Fruit fly (Drosophila melanogaster) whole organism, pupa: Measurements from ENCODE around the gene Ada.

Experiments used
- CG10348 ChIP-seq: fragments of 200-800 bp; sonication (Bioruptor generic); IDR thresholded peaks from 2 replicates; pipeline ENCODE4 v1.3.6; 2022; ENCODE audit warnings: missing biosample characterization, missing genetic modification characterization
- CG12605 ChIP-seq: fragments of 200-800 bp; sonication (Bioruptor generic); IDR thresholded peaks from 2 replicates; pipeline ENCODE4 v1.3.6; 2022; ENCODE audit warnings: missing biosample characterization, missing genetic modification characterization
- CG13204 ChIP-seq: fragments of 200-800 bp; sonication (Bioruptor generic); optimal IDR thresholded peaks from 2 replicates; lab custom pipeline; 2018; ENCODE audit warnings: missing biosample characterization, mild to moderate bottlenecking, missing genetic modification characterization, moderate library complexity
- CG14655 ChIP-seq: fragments of 200-800 bp; sonication (Bioruptor generic); optimal IDR thresholded peaks from 3 replicates; lab custom pipeline; 2017; ENCODE audit warnings: mild to moderate bottlenecking, missing biosample characterization, missing genetic modification reagents, missing genetic modification characterization
- CG15710 ChIP-seq: fragments of 200-800 bp; sonication (Bioruptor generic); optimal IDR thresholded peaks from 2 replicates; lab custom pipeline; 2018; ENCODE audit warnings: missing biosample characterization, mild to moderate bottlenecking, missing genetic modification characterization, moderate library complexity
- CG17806 ChIP-seq: fragments of 200-800 bp; sonication (Bioruptor generic); optimal IDR thresholded peaks from 2 replicates; lab custom pipeline; 2018; ENCODE audit warnings: missing biosample characterization, mild to moderate bottlenecking, missing genetic modification characterization, moderate library complexity
- CG32121 ChIP-seq: fragments of 200-800 bp; sonication (Bioruptor generic); IDR thresholded peaks from 2 replicates; pipeline ENCODE4 v1.3.6; 2022; ENCODE audit warnings: missing biosample characterization, missing genetic modification characterization
- CG34367 ChIP-seq: fragments of 200-800 bp; sonication (Bioruptor generic); optimal IDR thresholded peaks from 2 replicates; lab custom pipeline; 2018; ENCODE audit warnings: missing biosample characterization, mild to moderate bottlenecking, missing genetic modification characterization
- CG4496 ChIP-seq: fragments of 200-800 bp; sonication (Bioruptor generic); IDR thresholded peaks from 3 replicates; pipeline ENCODE4 v1.3.6; 2022; ENCODE audit warnings: missing biosample characterization, missing genetic modification characterization
- CG8159 ChIP-seq: fragments of 200-800 bp; sonication (Bioruptor generic); optimal IDR thresholded peaks from 3 replicates; lab custom pipeline; 2018; ENCODE audit warnings: missing biosample characterization, mild to moderate bottlenecking, missing genetic modification characterization, moderate library complexity
- CG8301 ChIP-seq: fragments of 200-800 bp; sonication (Bioruptor generic); optimal IDR thresholded peaks from 2 replicates; lab custom pipeline; 2018; ENCODE audit warnings: missing biosample characterization, mild to moderate bottlenecking, missing genetic modification characterization
- CG9948 ChIP-seq: fragments of 200-800 bp; sonication (Bioruptor generic); optimal IDR thresholded peaks from 2 replicates; lab custom pipeline; 2018; ENCODE audit warnings: missing biosample characterization, mild to moderate bottlenecking, missing genetic modification characterization, moderate library complexity
- D1 ChIP-seq: fragments of 200-800 bp; sonication (Bioruptor generic); optimal IDR thresholded peaks from 2 replicates; lab custom pipeline; 2018; ENCODE audit warnings: missing biosample characterization, mild to moderate bottlenecking, missing genetic modification characterization, moderate library complexity
- EcR ChIP-seq: fragments of 200-800 bp; sonication (Bioruptor generic); optimal IDR thresholded peaks from 3 replicates; lab custom pipeline; 2019; ENCODE audit warnings: missing biosample characterization, missing genetic modification characterization, mild to moderate bottlenecking, moderate library complexity, missing genetic modification reagents
- Ets98B ChIP-seq: fragments of 200-800 bp; sonication (Bioruptor generic); IDR thresholded peaks from 2 replicates; pipeline ENCODE4 v1.3.6; 2022; ENCODE audit warnings: missing biosample characterization, missing genetic modification characterization
- Pif1A ChIP-seq: fragments of 200-800 bp; sonication (Bioruptor generic); optimal IDR thresholded peaks from 3 replicates; lab custom pipeline; 2016; ENCODE audit warnings: missing biosample characterization, missing genetic modification characterization
- Pif1B ChIP-seq: fragments of 200-800 bp; sonication (Bioruptor generic); optimal IDR thresholded peaks from 3 replicates; lab custom pipeline; 2016; ENCODE audit warnings: missing biosample characterization, missing genetic modification characterization
- Snoo ChIP-seq: fragments of 200-800 bp; sonication (Bioruptor generic); optimal IDR thresholded peaks from 3 replicates; lab custom pipeline; 2017; ENCODE audit warnings: missing biosample characterization, mild to moderate bottlenecking, missing genetic modification characterization, inconsistent platforms
- fd96Ca ChIP-seq: fragments of 200-800 bp; sonication (Bioruptor generic); IDR thresholded peaks from 3 replicates; pipeline ENCODE4 v1.3.6; 2022; ENCODE audit warnings: missing biosample characterization, missing genetic modification characterization
- gl ChIP-seq: fragments of 200-800 bp; sonication (Bioruptor generic); optimal IDR thresholded peaks from 2 replicates; lab custom pipeline; 2018; ENCODE audit warnings: missing biosample characterization, mild to moderate bottlenecking, missing genetic modification characterization
- rn ChIP-seq: fragments of 200-800 bp; sonication (Bioruptor generic); IDR thresholded peaks from 2 replicates; pipeline ENCODE4 v1.3.6; 2022; ENCODE audit warnings: missing biosample characterization, missing genetic modification characterization

Ada gene

DNA sequence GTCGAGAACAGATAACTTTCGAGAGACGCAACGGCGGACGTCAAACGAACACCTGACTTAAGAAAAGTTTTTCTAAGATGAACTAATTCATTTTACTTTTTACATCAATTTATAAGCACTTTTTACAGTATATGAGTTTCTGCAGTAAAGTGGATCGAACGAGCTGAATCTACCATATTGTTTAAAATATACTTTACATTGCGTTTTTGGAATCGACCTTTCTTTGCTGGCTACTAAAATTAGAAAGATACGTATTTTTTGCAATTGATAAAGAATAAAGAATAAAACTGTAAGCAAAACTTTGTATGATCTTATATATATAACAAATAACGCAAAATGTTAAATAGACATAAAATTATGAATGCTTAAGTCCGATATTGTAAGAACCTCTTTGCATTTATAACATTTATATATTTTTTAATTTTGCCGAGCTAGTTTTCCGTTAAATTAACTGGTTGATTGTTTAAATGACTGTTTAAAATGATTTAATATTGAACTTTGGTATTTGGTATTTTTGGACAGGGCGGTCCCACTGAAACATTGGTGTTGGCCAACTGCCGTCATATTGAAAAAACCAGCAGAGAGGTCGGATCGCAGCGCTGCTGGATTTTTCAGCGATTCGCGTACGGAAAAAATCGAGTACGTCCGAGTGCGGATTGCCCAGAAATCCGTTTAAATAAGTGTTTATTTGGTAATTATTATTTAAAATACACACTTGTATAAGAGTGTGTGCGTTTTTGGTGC, 12.9 kb upstream of the Ada start, which contains the start of gene Kdm2:
Kdm2 (plus strand) TSS at position 559 of the 744 bp plus-strand sequence.
- peak; percentile 5 for TF ChIP-seq D1
- TF ChIP-seq Pif1A (GFP tag; lab: Kevin White, UChicago): peak; percentile 47
- TF ChIP-seq CG32121 (GFP tag; lab: Robert Waterston, UW): no peak
- peak; percentile 32 for TF ChIP-seq Pif1B
- TF ChIP-seq CG17806 (tag; lab: Kevin White, UChicago): no peak
- no peak for TF ChIP-seq CG13204 (GFP tag; lab: Kevin White, UChicago)
- TF ChIP-seq CG4496 (GFP tag; lab: Robert Waterston, UW): no peak
- TF ChIP-seq Snoo (tag; lab: Kevin White, UChicago): no peak
- no peak for TF ChIP-seq CG9948 (tag; lab: Kevin White, UChicago)

dm6 chr3R:9053021-9053420, 12.0 kb upstream of the Ada start:
- TF ChIP-seq CG17806 (tag; lab: Kevin White, UChicago): peak; percentile 41
- TF ChIP-seq gl (tag; lab: Kevin White, UChicago): peak; percentile 74
- TF ChIP-seq Pif1A (GFP tag; lab: Kevin White, UChicago): peak; percentile 56
- TF ChIP-seq CG9948 (tag; lab: Kevin White, UChicago): no peak
- TF ChIP-seq CG4496 (GFP tag; lab: Robert Waterston, UW): no peak
- TF ChIP-seq Snoo (tag; lab: Kevin White, UChicago): peak; percentile 57
- TF ChIP-seq EcR (GFP tag; lab: Kevin White, UChicago): peak; percentile 44
- TF ChIP-seq Pif1B: peak; percentile 57
- no peak for TF ChIP-seq CG32121 (GFP tag; lab: Robert Waterston, UW)
- TF ChIP-seq Ets98B: no peak
- TF ChIP-seq D1: no peak
- TF ChIP-seq CG13204 (GFP tag; lab: Kevin White, UChicago): peak; percentile 95
- no peak for TF ChIP-seq fd96Ca (GFP tag; lab: Robert Waterston, UW)
- TF ChIP-seq CG34367 (tag; lab: Kevin White, UChicago): no peak
- peak; percentile 60 for TF ChIP-seq CG8159 (tag; lab: Kevin White, UChicago)
- peak; percentile 53 for TF ChIP-seq CG14655 (GFP tag; lab: Kevin White, UChicago)
- TF ChIP-seq rn (GFP tag; lab: Robert Waterston, UW): no peak
- peak; percentile 36 for TF ChIP-seq CG15710 (tag; lab: Kevin White, UChicago)
- peak; percentile 44 for TF ChIP-seq CG8301 (tag; lab: Kevin White, UChicago)
- no peak for TF ChIP-seq CG10348 (GFP tag; lab: Robert Waterston, UW)
- TF ChIP-seq CG12605: no peak

DNA sequence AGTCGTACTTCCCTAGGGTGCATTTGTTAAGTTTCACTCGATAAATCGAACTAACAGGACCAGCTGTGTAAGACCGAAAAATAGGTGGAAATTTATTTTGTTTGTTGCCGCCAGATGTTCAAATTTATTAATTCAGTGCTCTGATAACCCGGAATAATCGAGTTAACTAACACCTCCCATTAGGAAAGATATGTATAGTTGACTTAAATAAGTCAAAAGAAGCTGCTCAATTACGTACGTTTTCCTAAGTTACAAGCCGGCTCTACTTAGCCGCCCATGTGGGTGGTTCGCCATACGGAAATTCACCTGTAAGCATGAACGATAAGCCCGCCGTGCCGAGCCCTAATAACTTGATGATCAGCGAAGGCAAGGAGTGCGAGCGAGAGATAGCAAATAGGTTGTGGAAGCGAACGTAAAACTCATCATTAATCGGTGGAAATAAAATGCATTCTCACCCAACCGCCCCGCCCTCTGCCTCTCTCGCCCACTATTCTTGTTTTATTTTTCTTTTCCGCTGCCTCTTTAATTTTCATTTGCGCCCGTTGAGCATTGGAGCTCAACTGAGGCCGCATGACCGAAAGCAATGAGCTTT, 11.0 kb upstream of the Ada start:
- TF ChIP-seq CG4496 (GFP tag; lab: Robert Waterston, UW) (no peak), EcR (GFP tag; lab: Kevin White, UChicago) (no peak), CG32121 (GFP tag; lab: Robert Waterston, UW) (no peak), CG10348 (GFP tag; lab: Robert Waterston, UW) (no peak), CG9948 (tag; lab: Kevin White, UChicago) (peak; percentile 40), Pif1A (GFP tag; lab: Kevin White, UChicago) (peak; percentile 53), CG8159 (tag; lab: Kevin White, UChicago) (peak; percentile 71), CG14655 (GFP tag; lab: Kevin White, UChicago) (peak; percentile 69), Ets98B (no peak), gl (tag; lab: Kevin White, UChicago) (no peak), CG15710 (tag; lab: Kevin White, UChicago) (peak; percentile 64), D1 (no peak), Snoo (tag; lab: Kevin White, UChicago) (peak; percentile 10), CG34367 (tag; lab: Kevin White, UChicago) (peak; percentile 27), CG8301 (tag; lab: Kevin White, UChicago) (peak; percentile 57), CG17806 (tag; lab: Kevin White, UChicago) (peak; percentile 16), CG12605 (no peak), Pif1B (peak; percentile 22), rn (GFP tag; lab: Robert Waterston, UW) (no peak)
- TF ChIP-seq, all 21 proteins: peak for 10

dm6 chr3R:9054442-9055118, 10.4 kb upstream of the Ada start:
- peak; percentile 59 for TF ChIP-seq CG9948 (tag; lab: Kevin White, UChicago)
- no peak for TF ChIP-seq gl (tag; lab: Kevin White, UChicago)
- TF ChIP-seq rn (GFP tag; lab: Robert Waterston, UW): no peak
- TF ChIP-seq Snoo (tag; lab: Kevin White, UChicago): no peak
- no peak for TF ChIP-seq CG13204 (GFP tag; lab: Kevin White, UChicago)
- TF ChIP-seq CG8159 (tag; lab: Kevin White, UChicago): peak; percentile 18
- TF ChIP-seq CG34367 (tag; lab: Kevin White, UChicago): peak; percentile 29
- TF ChIP-seq CG4496 (GFP tag; lab: Robert Waterston, UW): no peak
- TF ChIP-seq Pif1B: peak; percentile 58
- no peak for TF ChIP-seq D1
- no peak for TF ChIP-seq CG10348 (GFP tag; lab: Robert Waterston, UW)
- TF ChIP-seq EcR (GFP tag; lab: Kevin White, UChicago): peak; percentile 20
- peak; percentile 77 for TF ChIP-seq CG14655 (GFP tag; lab: Kevin White, UChicago)
- TF ChIP-seq CG12605: no peak
- TF ChIP-seq Pif1A (GFP tag; lab: Kevin White, UChicago): peak; percentile 65
- peak; percentile 27 for TF ChIP-seq CG15710 (tag; lab: Kevin White, UChicago)
- no peak for TF ChIP-seq CG32121 (GFP tag; lab: Robert Waterston, UW)
- peak; percentile 59 for TF ChIP-seq CG8301 (tag; lab: Kevin White, UChicago)
- peak; percentile 49 for TF ChIP-seq CG17806 (tag; lab: Kevin White, UChicago)
- TF ChIP-seq fd96Ca (GFP tag; lab: Robert Waterston, UW): no peak
- TF ChIP-seq Ets98B: no peak
